Worm (Caenorhabditis elegans): ENCODE data around the gene aagr-3.

ce11 chrV:9704399-9704798, 24.9 kb downstream of the aagr-3 start:
- TF ChIP-seq ama-1 (optimal IDR thresholded peaks at IDR 0.05) (no peak), elt-3 (tag; optimal IDR thresholded peaks at IDR 0.05) (no peak), zag-1 (tag; optimal IDR thresholded peaks at IDR 0.05) (peak; percentile 79), fos-1 (tag; optimal IDR thresholded peaks at IDR 0.05) (peak; percentile 41), nhr-12 (tag; optimal IDR thresholded peaks at IDR 0.05) (no peak), lin-13 (GFP tag; optimal IDR thresholded peaks at IDR 0.05) (peak; percentile 18), nhr-11 (tag; optimal IDR thresholded peaks at IDR 0.05) (no peak), nhr-237 (tag; optimal IDR thresholded peaks at IDR 0.05) (no peak), ZK546.5 (tag; optimal IDR thresholded peaks at IDR 0.05) (no peak)
